Worm (Caenorhabditis elegans): Measurements from ENCODE around the gene osm-7.

osm-7 gene

DNA sequence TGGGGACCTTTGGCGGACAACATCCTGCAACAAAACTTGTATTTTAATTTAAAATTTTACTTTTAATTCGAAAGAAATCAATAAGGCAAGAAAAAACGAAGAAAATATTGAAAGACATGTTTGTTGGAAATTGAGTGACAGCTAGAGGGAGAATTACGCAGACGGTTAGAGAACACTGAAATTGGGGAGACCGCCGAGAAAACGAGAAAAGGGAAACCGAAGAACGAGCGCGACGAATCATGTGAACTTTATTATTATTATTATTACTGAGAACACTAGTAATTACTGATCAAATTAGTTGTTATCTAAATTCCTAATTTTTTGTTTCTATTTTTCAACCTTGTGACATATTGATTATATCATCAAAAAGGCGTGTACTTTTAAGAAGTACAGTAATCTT, 27.0 kb upstream of the osm-7 start, which contains the start of gene mmad-1 (continued):
- TF ChIP-seq tlf-1 (GFP tag; optimal IDR thresholded peaks at IDR 0.05) (no peak), ztf-28 (GFP tag; IDR thresholded peaks at IDR 0.05) (no peak), let-607 (tag; optimal IDR thresholded peaks at IDR 0.05) (peak in 1 of 2 experiments; percentile 35), pha-4 (tag; optimal IDR thresholded peaks at IDR 0.05) (peak; percentile 50), aptf-2 (GFP tag; conservative IDR thresholded peaks at IDR 0.05) (no peak), nhr-80 (tag; optimal IDR thresholded peaks at IDR 0.05) (peak; percentile 63), madf-10 (tag; optimal IDR thresholded peaks at IDR 0.05) (peak; percentile 47), athp-1 (tag; optimal IDR thresholded peaks at IDR 0.05) (no peak), F23B12.7 (tag; optimal IDR thresholded peaks at IDR 0.05; ENCODE audit: insufficient read depth) (no peak), ztf-22 (GFP tag; optimal IDR thresholded peaks at IDR 0.05) (peak; percentile 31), hsf-1 (GFP tag; IDR thresholded peaks at IDR 0.05) (no peak), zim-3 (tag; optimal IDR thresholded peaks at IDR 0.05) (no peak), mxl-1 (tag; optimal IDR thresholded peaks at IDR 0.05) (no peak), ceh-100 (GFP tag; IDR thresholded peaks at IDR 0.05) (no peak; the same call in 1 of the 2 replicates), rec-8 (tag; optimal IDR thresholded peaks at IDR 0.05) (no peak), tbx-9 (tag; optimal IDR thresholded peaks at IDR 0.05; ENCODE audit: borderline replicate concordance) (no peak), xnd-1 (tag; optimal IDR thresholded peaks at IDR 0.05) (no peak), ztf-6 (GFP tag; IDR thresholded peaks at IDR 0.05) (no peak), chd-7 (tag; optimal IDR thresholded peaks at IDR 0.05) (peak; percentile 51), nhr-90 (tag; optimal IDR thresholded peaks at IDR 0.05) (no peak), T26A5.8 (tag; optimal IDR thresholded peaks at IDR 0.05) (no peak), snpc-1.3 (tag; optimal IDR thresholded peaks at IDR 0.05; ENCODE audit: insufficient read depth) (no peak), mcd-1 (GFP tag; IDR thresholded peaks at IDR 0.05) (peak; percentile 34; the same call in 1 of the 2 replicates), let-526 (GFP tag; IDR thresholded peaks at IDR 0.05) (no peak), rpc-1 (optimal IDR thresholded peaks at IDR 0.05) (no peak), rpc-1 (tag; optimal IDR thresholded peaks at IDR 0.05) (no peak), F49E8.2 (tag; optimal IDR thresholded peaks at IDR 0.05; ENCODE audit: insufficient read depth) (no peak), ets-4 (GFP tag; optimal IDR thresholded peaks at IDR 0.05) (no peak), bed-2 (GFP tag; IDR thresholded peaks at IDR 0.05) (no peak), attf-3 (GFP tag; conservative IDR thresholded peaks at IDR 0.05) (no peak), zfh-2 (GFP tag; conservative IDR thresholded peaks at IDR 0.05) (no peak), sptf-2 (GFP tag; optimal IDR thresholded peaks at IDR 0.05) (no peak), lin-26 (GFP tag; IDR thresholded peaks at IDR 0.05) (no peak), snpc-3.4 (tag; optimal IDR thresholded peaks at IDR 0.05) (no peak), ekl-4 (GFP tag; IDR thresholded peaks at IDR 0.05) (no peak), Y53F4B.3 (GFP tag; IDR thresholded peaks at IDR 0.05) (no peak), ZK185.1 (tag; optimal IDR thresholded peaks at IDR 0.05; ENCODE audit: poor library complexity, severe bottlenecking) (peak; percentile 11), gei-17 (GFP tag; optimal IDR thresholded peaks at IDR 0.05) (no peak), somi-1 (GFP tag; optimal IDR thresholded peaks at IDR 0.05) (no peak), unc-130 (GFP tag; optimal IDR thresholded peaks at IDR 0.05) (no peak)

DNA sequence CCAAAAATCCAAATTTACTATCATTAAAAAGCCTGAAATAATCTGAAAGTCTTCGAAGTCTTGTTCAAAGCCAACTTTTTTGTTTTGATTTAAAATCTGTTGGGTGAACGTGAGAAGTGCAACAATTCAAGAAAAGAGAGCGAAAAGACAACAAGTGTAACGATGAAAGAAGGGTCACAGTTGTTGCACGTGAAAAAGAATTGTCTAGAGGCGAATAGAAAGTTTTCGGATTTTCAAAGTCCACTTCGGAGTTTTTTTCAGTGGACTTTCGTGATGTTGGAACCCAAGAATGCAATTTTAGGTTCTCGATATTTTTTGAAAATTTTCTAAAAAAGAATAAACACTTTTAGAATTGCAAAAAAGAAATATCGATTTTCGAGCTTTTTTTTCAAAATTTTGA, 26.0 kb upstream of the osm-7 start:
- TF ChIP-seq tbx-9 (tag; optimal IDR thresholded peaks at IDR 0.05; ENCODE audit: borderline replicate concordance) = no peak
- TF ChIP-seq B0336.3 (GFP tag; IDR thresholded peaks at IDR 0.05) = no peak
- no peak for TF ChIP-seq lsy-27 (tag; optimal IDR thresholded peaks at IDR 0.05; ENCODE audit: borderline replicate concordance, insufficient read depth)
- no peak for TF ChIP-seq repo-1 (tag; optimal IDR thresholded peaks at IDR 0.05)
- no peak for TF ChIP-seq egl-18 (GFP tag; IDR thresholded peaks at IDR 0.05)
- peak; percentile 56 for TF ChIP-seq ztf-26 (tag; optimal IDR thresholded peaks at IDR 0.05)
- TF ChIP-seq zfh-2 (GFP tag; conservative IDR thresholded peaks at IDR 0.05) = no peak
- TF ChIP-seq attf-3 (GFP tag; conservative IDR thresholded peaks at IDR 0.05) = no peak
- no peak for TF ChIP-seq nhr-120 (GFP tag; IDR thresholded peaks at IDR 0.05)
- peak; percentile 1 for TF ChIP-seq lin-40 (tag; optimal IDR thresholded peaks at IDR 0.05)
- TF ChIP-seq bed-1 (GFP tag; IDR thresholded peaks at IDR 0.05) = no peak
